Worm (Caenorhabditis elegans): ENCODE results near the gene dnj-14.

ce11 chrX:4662964-4663684, 48.4 kb downstream of the dnj-14 start:
- no peak for TF ChIP-seq pha-4 (tag; optimal IDR thresholded peaks at IDR 0.05)
- no peak for TF ChIP-seq lir-1 (GFP tag; conservative IDR thresholded peaks at IDR 0.05)
- TF ChIP-seq rcor-1 (GFP tag; IDR thresholded peaks at IDR 0.05): no peak
- no peak for TF ChIP-seq nhr-90 (tag; optimal IDR thresholded peaks at IDR 0.05)
- no peak for TF ChIP-seq aptf-2 (GFP tag; conservative IDR thresholded peaks at IDR 0.05)
- no peak for TF ChIP-seq egl-44 (GFP tag; IDR thresholded peaks at IDR 0.05)

Data from whole organism, young adult.